Fruit fly (Drosophila melanogaster) whole organism, embryonic: ENCODE results near the gene Spps.
A peak's percentile ranks its signal among the peaks of the same experiment; 100 is the strongest.

ENCODE experiments used
- Blimp-1 ChIP-seq: fragments of 200-800 bp; sonication (Bioruptor generic); optimal IDR thresholded peaks from 3 replicates; lab custom pipeline; 2018; ENCODE audit warnings: missing biosample characterization, missing genetic modification characterization, mild to moderate bottlenecking, moderate library complexity, missing genetic modification reagents
- CG10366 ChIP-seq: fragments of 200-800 bp; sonication (Bioruptor generic); IDR thresholded peaks from 2 replicates; pipeline ENCODE4 v1.3.6; 2022; ENCODE audit warnings: missing biosample characterization, missing genetic modification characterization
- CG10979 ChIP-seq: fragments of 200-800 bp; sonication (Bioruptor generic); optimal IDR thresholded peaks from 2 replicates; lab custom pipeline; 2018; ENCODE audit warnings: missing biosample characterization, mild to moderate bottlenecking, missing genetic modification characterization, moderate library complexity
- CG14050 ChIP-seq: fragments of 200-800 bp; sonication (Bioruptor generic); IDR thresholded peaks from 3 replicates; pipeline ENCODE4 v1.3.6; 2022; ENCODE audit warnings: missing biosample characterization, missing genetic modification characterization
- CG14860 ChIP-seq: fragments of 200-800 bp; sonication (Bioruptor generic); IDR thresholded peaks from 3 replicates; pipeline ENCODE4 v1.3.6; 2022; ENCODE audit warnings: missing biosample characterization, missing genetic modification characterization; ENCODE audit not compliant: partially characterized antibody
- CG1602 ChIP-seq: fragments of 200-800 bp; sonication (Bioruptor generic); optimal IDR thresholded peaks from 3 replicates; lab custom pipeline; 2016; ENCODE audit warnings: missing biosample characterization, missing genetic modification characterization
- CG33213 ChIP-seq: fragments of 200-800 bp; sonication (Bioruptor generic); optimal IDR thresholded peaks from 3 replicates; lab custom pipeline; 2016; ENCODE audit warnings: missing biosample characterization, missing genetic modification characterization
- CG34376 ChIP-seq: fragments of 200-800 bp; sonication (Bioruptor generic); optimal IDR thresholded peaks from 2 replicates; lab custom pipeline; 2018; ENCODE audit warnings: missing biosample characterization, mild to moderate bottlenecking, missing genetic modification characterization
- CG42726 ChIP-seq: fragments of 200-800 bp; sonication (Bioruptor generic); IDR thresholded peaks from 2 replicates; pipeline ENCODE4 v1.3.6; 2022; ENCODE audit warnings: missing biosample characterization, missing genetic modification characterization; ENCODE audit not compliant: partially characterized antibody
- CG4617 ChIP-seq: fragments of 200-800 bp; sonication (Bioruptor generic); optimal IDR thresholded peaks from 3 replicates; lab custom pipeline; 2016; ENCODE audit warnings: missing biosample characterization, missing genetic modification characterization, borderline replicate concordance
- CG5953 ChIP-seq: fragments of 200-800 bp; sonication (Bioruptor generic); IDR thresholded peaks from 2 replicates; pipeline ENCODE4 v1.3.6; 2022; ENCODE audit warnings: missing biosample characterization, missing genetic modification characterization
- CG6654 ChIP-seq: fragments of 200-800 bp; sonication (Bioruptor generic); optimal IDR thresholded peaks from 2 replicates; lab custom pipeline; 2017; ENCODE audit warnings: missing biosample characterization, mild to moderate bottlenecking, missing genetic modification characterization
- CG7271 ChIP-seq: fragments of 200-800 bp; sonication (Bioruptor generic); optimal IDR thresholded peaks from 2 replicates; lab custom pipeline; 2018; ENCODE audit warnings: missing biosample characterization, mild to moderate bottlenecking, missing genetic modification characterization, moderate library complexity
- CG8388 ChIP-seq: fragments of 200-800 bp; sonication (Bioruptor generic); optimal IDR thresholded peaks from 2 replicates; lab custom pipeline; 2019; ENCODE audit warnings: missing biosample characterization, mild to moderate bottlenecking, missing genetic modification characterization, moderate library complexity
- CG9609 ChIP-seq: fragments of 200-800 bp; sonication (Bioruptor generic); optimal IDR thresholded peaks from 3 replicates; lab custom pipeline; 2016; ENCODE audit warnings: missing biosample characterization, missing genetic modification characterization
- Chrac-16 ChIP-seq: fragments of 200-800 bp; sonication (Bioruptor generic); optimal IDR thresholded peaks from 3 replicates; lab custom pipeline; 2016; ENCODE audit warnings: missing biosample characterization, missing genetic modification characterization
- Dfd ChIP-seq, 2 experiments: fragments of >200 bp; optimal IDR thresholded peaks; 2 replicates each; lab custom pipeline; 2017; ENCODE audit warnings: missing biosample characterization in 2 of 2, missing genetic modification characterization in 2 of 2
- Doc2 ChIP-seq: fragments of 200-800 bp; sonication (Bioruptor generic); IDR thresholded peaks from 2 replicates; pipeline ENCODE4 v1.3.6; 2022; ENCODE audit warnings: missing biosample characterization, missing genetic modification characterization
- Doc3 ChIP-seq: fragments of 200-800 bp; sonication (Bioruptor generic); IDR thresholded peaks from 3 replicates; pipeline ENCODE4 v1.3.6; 2022; ENCODE audit warnings: missing biosample characterization, missing genetic modification characterization; ENCODE audit not compliant: partially characterized antibody
- Drgx ChIP-seq: fragments of 200-800 bp; sonication (Bioruptor generic); IDR thresholded peaks from 2 replicates; pipeline ENCODE4 v1.3.6; 2022; ENCODE audit warnings: missing biosample characterization, missing genetic modification characterization
- E2f1 ChIP-seq: fragments of 200-800 bp; sonication (Bioruptor generic); IDR thresholded peaks from 2 replicates; pipeline ENCODE4 v1.3.6; 2022; ENCODE audit warnings: missing biosample characterization, missing genetic modification characterization
- Hsf ChIP-seq: fragments of 200-800 bp; sonication (Bioruptor generic); optimal IDR thresholded peaks from 3 replicates; lab custom pipeline; 2016; ENCODE audit warnings: missing biosample characterization, missing genetic modification characterization
- Lhr ChIP-seq: fragments of 200-800 bp; sonication (Bioruptor generic); optimal IDR thresholded peaks from 3 replicates; lab custom pipeline; 2017; ENCODE audit warnings: mild to moderate bottlenecking, missing biosample characterization, missing genetic modification reagents, missing genetic modification characterization
- MBD-R2 ChIP-seq: fragments of 200-800 bp; sonication (Bioruptor generic); IDR thresholded peaks from 2 replicates; pipeline ENCODE4 v1.3.6; 2022; ENCODE audit warnings: missing biosample characterization, missing genetic modification characterization
- NfI ChIP-seq: fragments of 200-800 bp; sonication (Bioruptor generic); optimal IDR thresholded peaks from 3 replicates; lab custom pipeline; 2018; ENCODE audit warnings: missing biosample characterization, mild to moderate bottlenecking, missing genetic modification characterization, moderate library complexity
- Pdp1 ChIP-seq, 2 experiments: fragments of 200-800 bp; sonication (Bioruptor generic); optimal IDR thresholded peaks; 3 replicates each; lab custom pipeline; 2016; ENCODE audit warnings: missing biosample characterization in 2 of 2, missing genetic modification characterization in 2 of 2, mild to moderate bottlenecking in 1 of 2, moderate library complexity in 1 of 2
- Sox100B ChIP-seq: fragments of 200-800 bp; sonication (Bioruptor generic); optimal IDR thresholded peaks from 3 replicates; lab custom pipeline; 2018; ENCODE audit warnings: missing biosample characterization, mild to moderate bottlenecking, missing genetic modification characterization
- TFAM ChIP-seq: fragments of 200-800 bp; sonication (Bioruptor generic); optimal IDR thresholded peaks from 2 replicates; lab custom pipeline; 2017; ENCODE audit warnings: missing biosample characterization, missing genetic modification characterization, inconsistent platforms
- Tbp ChIP-seq: fragments of >200 bp; optimal IDR thresholded peaks from 2 replicates; lab custom pipeline; 2018; ENCODE audit warnings: missing biosample characterization, missing genetic modification characterization
- Trl ChIP-seq, 3 experiments: fragments of >200 bp in 2 of 3; fragments of 200-800 bp in 1 of 3; sonication (Bioruptor generic) in 1 of 3; optimal IDR thresholded peaks; 2 replicates in 1 of 3; 3 replicates in 2 of 3; lab custom pipeline; 2016 to 2017; ENCODE audit warnings: missing biosample characterization in 1 of 3, missing genetic modification characterization in 1 of 3
- bowl ChIP-seq: fragments of 200-800 bp; sonication (Bioruptor generic); IDR thresholded peaks from 2 replicates; pipeline ENCODE4 v1.3.6; 2022; ENCODE audit warnings: missing biosample characterization, missing genetic modification characterization
- dan ChIP-seq: fragments of 200-800 bp; sonication (Bioruptor generic); IDR thresholded peaks from 2 replicates; pipeline ENCODE4 v1.3.6; 2022; ENCODE audit warnings: missing biosample characterization, missing genetic modification characterization
- dmrt11E ChIP-seq: fragments of 200-800 bp; sonication (Bioruptor generic); optimal IDR thresholded peaks from 3 replicates; lab custom pipeline; 2018; ENCODE audit warnings: missing biosample characterization, mild to moderate bottlenecking, missing genetic modification characterization, moderate library complexity
- fd96Cb ChIP-seq: fragments of 200-800 bp; sonication (Bioruptor generic); optimal IDR thresholded peaks from 2 replicates; lab custom pipeline; 2018; ENCODE audit warnings: missing biosample characterization, mild to moderate bottlenecking, missing genetic modification characterization, moderate library complexity
- grn ChIP-seq: fragments of 200-800 bp; sonication (Bioruptor generic); optimal IDR thresholded peaks from 3 replicates; lab custom pipeline; 2017; ENCODE audit warnings: missing biosample characterization, missing genetic modification characterization
- hb ChIP-seq: fragments of 200-800 bp; sonication (Bioruptor generic); IDR thresholded peaks from 3 replicates; pipeline ENCODE4 v1.3.6; 2022; ENCODE audit warnings: missing biosample characterization, missing genetic modification characterization; ENCODE audit not compliant: partially characterized antibody
- insv ChIP-seq, 2 experiments: fragments of 200-800 bp; sonication (Bioruptor generic); optimal IDR thresholded peaks; 3 replicates each; lab custom pipeline; 2016 to 2018; ENCODE audit warnings: missing biosample characterization in 2 of 2, missing genetic modification characterization in 2 of 2
- inv ChIP-seq: fragments of 200-800 bp; sonication (Bioruptor generic); IDR thresholded peaks from 2 replicates; pipeline ENCODE4 v1.3.6; 2022; ENCODE audit warnings: missing biosample characterization, missing genetic modification characterization; ENCODE audit not compliant: partially characterized antibody
- lbe ChIP-seq: fragments of 200-800 bp; sonication (Bioruptor generic); optimal IDR thresholded peaks from 2 replicates; lab custom pipeline; 2016; ENCODE audit warnings: missing biosample characterization, mild to moderate bottlenecking, missing genetic modification characterization
- lov ChIP-seq, 2 experiments: fragments of 200-800 bp in 1 of 2; fragments of >200 bp in 1 of 2; sonication (Bioruptor generic) in 1 of 2; IDR thresholded peaks in 1 of 2; optimal IDR thresholded peaks in 1 of 2; 2 replicates in 1 of 2; 3 replicates in 1 of 2; pipeline versions ENCODE4 v1.3.6 to Lab custom; 2017 to 2022; ENCODE audit warnings: missing biosample characterization in 1 of 2, missing genetic modification characterization in 1 of 2
- odd ChIP-seq: fragments of 200-800 bp; sonication (Bioruptor generic); optimal IDR thresholded peaks from 2 replicates; lab custom pipeline; 2017; ENCODE audit warnings: missing biosample characterization, mild to moderate bottlenecking, missing genetic modification characterization
- pfk ChIP-seq: fragments of 200-800 bp; sonication (Bioruptor generic); optimal IDR thresholded peaks from 2 replicates; lab custom pipeline; 2018; ENCODE audit warnings: missing biosample characterization, mild to moderate bottlenecking, missing genetic modification characterization, moderate library complexity
- pho ChIP-seq: fragments of 200-800 bp; sonication (Bioruptor generic); optimal IDR thresholded peaks from 2 replicates; lab custom pipeline; 2016; ENCODE audit warnings: missing biosample characterization, missing genetic modification characterization
- sisA ChIP-seq: fragments of 200-800 bp; sonication (Bioruptor generic); IDR thresholded peaks from 2 replicates; pipeline ENCODE4 v1.3.6; 2022; ENCODE audit warnings: missing biosample characterization, missing genetic modification characterization
- sna ChIP-seq: fragments of 200-800 bp; sonication (Bioruptor generic); IDR thresholded peaks from 2 replicates; pipeline ENCODE4 v1.3.6; 2022; ENCODE audit warnings: missing biosample characterization, missing genetic modification characterization; ENCODE audit not compliant: partially characterized antibody
- trem ChIP-seq: fragments of 200-800 bp; optimal IDR thresholded peaks from 3 replicates; lab custom pipeline; 2019; ENCODE audit warnings: missing biosample characterization, mild to moderate bottlenecking, missing genetic modification characterization, moderate library complexity
- unc-4 ChIP-seq: fragments of 200-800 bp; sonication (Bioruptor generic); IDR thresholded peaks from 2 replicates; pipeline ENCODE4 v1.3.6; 2022; ENCODE audit warnings: missing biosample characterization, missing genetic modification characterization; ENCODE audit not compliant: partially characterized antibody
- zen2 ChIP-seq: fragments of 200-800 bp; sonication (Bioruptor generic); IDR thresholded peaks from 3 replicates; pipeline ENCODE4 v1.3.6; 2022; ENCODE audit warnings: missing biosample characterization, missing genetic modification characterization; ENCODE audit not compliant: partially characterized antibody

Spps gene

DNA sequence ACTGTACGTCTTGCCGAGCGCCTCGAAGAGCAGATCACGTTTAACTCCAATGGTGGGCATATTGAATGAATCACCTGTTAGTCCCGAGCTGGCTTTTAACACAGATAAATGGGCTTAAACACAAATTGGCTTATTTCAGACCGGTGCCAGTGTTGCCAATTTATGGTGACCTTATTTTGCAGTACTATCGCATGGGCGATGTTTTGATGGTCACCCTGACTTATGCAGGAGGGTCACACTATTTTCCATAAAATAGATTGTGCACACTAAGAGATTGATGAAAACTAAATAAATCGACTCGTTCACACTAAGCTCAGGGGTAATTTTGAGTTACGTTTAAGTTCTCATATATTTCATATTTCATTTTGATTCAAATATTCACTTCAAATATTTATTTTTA lies 25.8 kb upstream of the Spps start, which contains the start of gene beta-PheRS (continued):
- peak; percentile 15 for TF ChIP-seq dmrt11E (tag; lab: Kevin White, UChicago)
- peak; percentile 92 for TF ChIP-seq inv (GFP tag; lab: Robert Waterston, UW)
- peak; percentile 26 for TF ChIP-seq CG1602
- TF ChIP-seq pho (GFP tag; lab: Kevin White, UChicago), result peak; percentile 58
- TF ChIP-seq MBD-R2 (GFP tag; lab: Robert Waterston, UW), result peak; percentile 99
- no peak for TF ChIP-seq Trl (optimal IDR thresholded peaks at IDR 0.05; lab: Kevin White, UChicago)
- peak; percentile 60 for TF ChIP-seq Trl (GFP tag; optimal IDR thresholded peaks at IDR 0.05; lab: Kevin White, UChicago)
- TF ChIP-seq CG9609 (GFP tag; lab: Kevin White, UChicago), result peak; percentile 3
- TF ChIP-seq sisA (GFP tag; lab: Robert Waterston, UW), result peak; percentile 14; the same call in 1 of the 2 replicates
- no peak for TF ChIP-seq odd (GFP tag; lab: Kevin White, UChicago)
- TF ChIP-seq unc-4 (GFP tag; lab: Robert Waterston, UW), result peak; percentile 92
- TF ChIP-seq Blimp-1 (GFP tag; lab: Kevin White, UChicago), result no peak
- TF ChIP-seq CG4617 (GFP tag; lab: Kevin White, UChicago), result peak; percentile 90
- TF ChIP-seq CG34376, result peak; percentile 30
- no peak for TF ChIP-seq TFAM (GFP tag; lab: Kevin White, UChicago)
- TF ChIP-seq CG6654 (GFP tag; lab: Kevin White, UChicago), result no peak
- TF ChIP-seq CG33213, result peak; percentile 77
- TF ChIP-seq CG10979 (tag; lab: Kevin White, UChicago), result peak; percentile 42
- TF ChIP-seq Dfd (GFP tag; optimal IDR thresholded peaks at IDR 0.05; lab: Kevin White, UChicago), result no peak
- TF ChIP-seq Doc2 (GFP tag; lab: Robert Waterston, UW), result no peak
- TF ChIP-seq bowl (GFP tag; lab: Robert Waterston, UW), result peak; percentile 40; the same call in 1 of the 2 replicates
- peak; percentile 16 for TF ChIP-seq pfk
- peak; percentile 82 for TF ChIP-seq trem (tag; lab: Kevin White, UChicago)
- TF ChIP-seq zen2, result peak; percentile 89
- peak; percentile 80 for TF ChIP-seq CG14860 (GFP tag; lab: Robert Waterston, UW)
- peak; percentile 10; the same call in 1 of the 2 replicates for TF ChIP-seq Drgx (GFP tag; lab: Robert Waterston, UW)
- peak; percentile 7; the same call in 1 of the 2 replicates for TF ChIP-seq E2f1
- TF ChIP-seq grn (GFP tag; lab: Kevin White, UChicago), result no peak
- TF ChIP-seq hb (GFP tag; lab: Robert Waterston, UW), result peak; percentile 78
- peak; percentile 61 for TF ChIP-seq Hsf (GFP tag; lab: Kevin White, UChicago)
- TF ChIP-seq NfI (GFP tag; lab: Kevin White, UChicago), result peak; percentile 58
- TF ChIP-seq CG5953, result no peak
- peak; percentile 16; the same call in 1 of the 3 replicates for TF ChIP-seq CG14050
- TF ChIP-seq Sox100B (GFP tag; lab: Kevin White, UChicago), result no peak
- TF ChIP-seq Lhr, result peak; percentile 91
- no peak for TF ChIP-seq dan
- TF ChIP-seq Tbp, result no peak
- TF ChIP-seq Doc3 (GFP tag; lab: Robert Waterston, UW), result peak; percentile 81
- TF ChIP-seq CG7271 (tag; lab: Kevin White, UChicago), result peak; percentile 56
- TF ChIP-seq sna, result peak; percentile 90
- peak; percentile 29 for TF ChIP-seq Chrac-16 (GFP tag; lab: Kevin White, UChicago)
- peak in 1 of 2 experiments; percentile 42 for TF ChIP-seq insv (GFP tag; optimal IDR thresholded peaks at IDR 0.05; lab: Kevin White, UChicago)
- TF ChIP-seq Pdp1 (GFP tag; optimal IDR thresholded peaks at IDR 0.05; lab: Kevin White, UChicago), result peak in 1 of 2 experiments; percentile 23
- peak; percentile 4 for TF ChIP-seq lbe
- peak; percentile 41 for TF ChIP-seq fd96Cb (tag; lab: Kevin White, UChicago)
- no peak for TF ChIP-seq lov (optimal IDR thresholded peaks at IDR 0.05; lab: Kevin White, UChicago)
- 0 out of 3 replicates have a peak, but pooled peaks have one; percentile 31 for TF ChIP-seq lov (GFP tag; IDR thresholded peaks at IDR 0.05; lab: Robert Waterston, UW)
- TF ChIP-seq CG8388, result peak; percentile 86
- TF ChIP-seq CG10366 (GFP tag; lab: Robert Waterston, UW), result peak; percentile 38; the same call in 1 of the 2 replicates
- TF ChIP-seq CG42726 (GFP tag; lab: Robert Waterston, UW), result peak; percentile 97
